Fruit fly (Drosophila melanogaster): ENCODE results near the gene Jig.

The Jig gene

DNA sequence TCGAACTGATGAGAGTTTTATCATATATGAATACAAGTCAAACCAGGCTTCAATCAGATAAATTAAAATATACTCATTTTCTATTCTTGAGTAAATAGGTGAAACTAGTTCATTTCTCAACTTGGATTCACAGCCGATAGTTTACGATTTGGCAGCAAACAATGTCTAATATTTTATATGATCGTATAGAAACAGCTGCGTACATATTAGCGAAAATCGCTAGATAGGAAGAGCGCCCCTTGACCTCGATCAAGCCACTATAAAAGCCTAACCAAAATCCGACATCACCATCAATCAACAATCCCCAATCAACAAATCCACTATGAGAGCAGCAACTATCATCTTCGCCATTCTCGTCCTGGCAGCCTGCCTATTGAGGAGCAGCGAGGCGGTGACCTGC is 1.3 kb downstream of the Jig start, which contains the start of gene CG14851:
Gene CG14851, plus strand, starts transcription at position 301 of the 400 bp plus-strand sequence.
- TF ChIP-seq h (optimal IDR thresholded peaks at IDR 0.05) (no peak), Sin3A (optimal IDR thresholded peaks at IDR 0.05) (no peak), psq (optimal IDR thresholded peaks at IDR 0.05) (no peak), Myc (optimal IDR thresholded peaks at IDR 0.05) (no peak), insv (optimal IDR thresholded peaks at IDR 0.05) (no peak), ttk (optimal IDR thresholded peaks at IDR 0.05) (no peak)

DNA sequence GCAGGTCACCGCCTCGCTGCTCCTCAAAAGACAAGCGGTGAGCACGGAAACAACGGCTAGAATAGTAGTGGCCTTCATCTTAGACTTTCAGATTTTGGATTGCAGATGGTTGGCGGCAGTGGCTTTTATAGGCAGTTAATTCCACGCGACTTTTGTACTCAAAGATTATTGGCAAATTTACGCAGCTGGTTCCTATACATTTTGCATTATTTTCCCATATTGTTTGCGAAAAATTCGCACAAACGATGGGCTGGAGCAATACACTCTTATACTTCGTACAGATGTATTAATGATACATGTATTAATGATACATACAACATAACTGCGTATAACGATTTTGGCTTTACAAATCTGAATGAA is 4.0 kb downstream of the Jig start, which contains the start of gene CG8087:
Gene CG8087, minus strand, starts transcription at position 101 of the 360 bp plus-strand sequence.
- TF ChIP-seq Sin3A (optimal IDR thresholded peaks at IDR 0.05) (no peak), psq (optimal IDR thresholded peaks at IDR 0.05) (no peak)

DNA sequence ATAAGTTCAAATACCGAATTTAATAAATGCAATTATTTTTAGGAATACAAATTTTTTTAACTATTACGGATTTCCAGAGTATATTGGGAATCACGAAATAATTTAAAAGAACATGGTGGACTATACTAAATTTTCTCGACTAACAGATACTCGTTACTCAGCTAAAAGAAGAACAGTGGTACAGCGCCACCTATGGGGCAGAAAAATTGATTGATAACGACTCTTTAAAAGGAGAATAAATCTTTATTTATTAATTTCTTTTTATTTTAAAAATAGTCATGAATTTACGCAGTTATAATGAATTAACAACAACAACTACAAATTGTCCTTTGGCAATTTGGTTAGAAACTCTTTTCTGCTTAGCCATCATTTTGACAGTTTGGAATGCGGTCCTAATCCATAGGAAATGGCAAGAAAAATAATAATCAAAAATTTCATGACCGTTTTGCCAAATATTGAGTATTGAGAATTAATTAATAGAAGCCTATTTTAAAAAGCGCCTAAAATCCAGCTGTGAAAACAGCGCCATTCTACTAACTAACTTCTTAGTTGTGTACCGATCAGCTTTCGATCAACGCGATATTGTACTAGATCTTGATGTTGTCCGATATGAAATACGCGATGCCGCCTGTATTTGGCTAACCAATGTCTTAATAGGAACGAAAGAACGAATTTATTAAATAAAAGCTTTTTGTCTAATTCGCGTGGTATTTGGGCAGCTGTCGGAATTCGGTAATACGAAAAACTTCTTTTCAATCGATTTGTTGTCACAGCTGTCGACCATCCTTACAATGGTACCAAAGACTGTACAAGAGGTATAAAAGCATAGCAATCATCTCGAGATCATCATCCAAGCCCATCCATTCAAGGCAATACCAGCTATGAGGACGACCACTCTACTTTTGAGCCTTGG is 4.6 kb downstream of the Jig start, which contains the start of gene CG14852:
Gene CG14852, plus strand, starts transcription at position 863 of the 913 bp plus-strand sequence.
- TF ChIP-seq insv (optimal IDR thresholded peaks at IDR 0.05): no peak
- TF ChIP-seq psq (optimal IDR thresholded peaks at IDR 0.05): no peak
- no peak for TF ChIP-seq Sin3A (optimal IDR thresholded peaks at IDR 0.05)
- TF ChIP-seq h (optimal IDR thresholded peaks at IDR 0.05): no peak
- no peak for TF ChIP-seq Myc (optimal IDR thresholded peaks at IDR 0.05)
- no peak for TF ChIP-seq ttk (optimal IDR thresholded peaks at IDR 0.05)

DNA sequence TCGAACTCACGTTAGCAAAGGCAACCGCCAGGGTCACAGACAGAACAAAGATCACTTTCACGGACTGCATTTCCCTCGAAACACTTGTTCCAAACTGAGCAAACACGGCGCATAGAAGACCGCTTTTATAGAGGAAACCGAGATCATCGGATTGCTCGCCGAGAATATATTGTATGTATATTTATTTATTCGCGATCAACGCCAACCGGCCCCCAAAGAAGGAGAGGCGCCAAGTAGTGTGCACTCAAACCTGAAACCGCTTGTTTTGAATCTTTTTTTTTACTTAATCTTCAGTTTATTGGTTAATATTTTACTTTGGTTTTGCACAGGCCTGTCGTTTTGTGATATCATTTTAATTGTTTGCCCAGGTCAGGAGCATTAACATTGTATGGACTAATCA is 6.6 kb downstream of the Jig start, which contains the start of gene CG31313:
Gene CG31313, minus strand, starts transcription at position 101 of the 400 bp plus-strand sequence.
- TF ChIP-seq h (optimal IDR thresholded peaks at IDR 0.05) (no peak), Myc (optimal IDR thresholded peaks at IDR 0.05) (no peak), psq (optimal IDR thresholded peaks at IDR 0.05) (no peak), Sin3A (optimal IDR thresholded peaks at IDR 0.05) (no peak), insv (optimal IDR thresholded peaks at IDR 0.05) (no peak), ttk (optimal IDR thresholded peaks at IDR 0.05) (no peak)

DNA sequence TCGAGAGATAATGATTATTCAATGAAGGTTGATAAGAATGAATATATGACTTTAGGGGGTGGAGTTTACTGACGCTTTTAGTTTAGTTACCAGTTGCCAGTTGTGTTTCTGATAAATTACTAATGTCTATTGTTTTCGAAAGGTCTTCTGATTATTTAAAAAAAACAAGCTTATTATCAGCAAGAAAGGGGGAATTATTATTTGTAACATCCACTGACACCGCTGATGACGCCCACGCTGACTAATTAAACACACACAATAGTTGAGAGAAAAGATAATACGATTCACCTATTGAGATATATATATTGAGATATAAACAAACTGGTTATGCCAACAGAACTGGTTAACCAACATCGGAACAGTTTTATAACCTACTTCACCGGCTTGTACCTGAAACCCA is 7.1 kb downstream of the Jig start:
- no peak for TF ChIP-seq insv (optimal IDR thresholded peaks at IDR 0.05)
- TF ChIP-seq Myc (optimal IDR thresholded peaks at IDR 0.05): no peak
- no peak for TF ChIP-seq ttk (optimal IDR thresholded peaks at IDR 0.05)
- TF ChIP-seq h (optimal IDR thresholded peaks at IDR 0.05): no peak
- no peak for TF ChIP-seq Sin3A (optimal IDR thresholded peaks at IDR 0.05)
- no peak for TF ChIP-seq psq (optimal IDR thresholded peaks at IDR 0.05)

DNA sequence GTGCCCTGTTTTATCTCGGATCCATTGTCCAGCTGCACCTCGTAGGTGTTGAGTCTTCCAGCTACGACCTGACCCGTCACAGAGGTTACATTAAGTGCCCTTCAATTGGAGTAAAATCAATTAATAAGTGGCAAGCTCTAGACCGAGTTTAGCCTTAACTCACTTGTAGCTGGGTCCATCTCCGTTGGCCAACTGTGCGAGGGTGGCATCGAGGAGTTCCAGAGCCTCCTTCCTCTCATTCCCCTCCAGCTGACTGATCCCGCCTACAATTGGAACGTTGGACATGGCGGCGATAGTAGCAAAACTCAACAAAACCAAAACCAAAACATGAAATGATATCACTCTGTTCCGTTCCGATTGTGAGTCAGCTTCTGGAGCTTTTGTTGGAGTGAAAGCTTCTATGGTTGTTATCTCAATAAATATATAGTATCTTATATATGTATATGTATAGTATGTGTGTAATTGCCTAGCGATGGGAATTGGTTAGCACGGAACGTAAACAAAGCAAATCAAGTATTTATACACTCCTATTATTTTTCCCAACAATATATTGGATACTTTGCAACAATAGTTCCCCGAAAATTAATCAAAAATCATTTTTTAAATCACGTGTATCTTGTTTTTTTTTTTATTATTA is 7.9 kb downstream of the Jig start, which contains the start of gene CG8066:
Gene CG8066, minus strand, starts transcription at position 347 of the 637 bp plus-strand sequence.
- TF ChIP-seq Sin3A (optimal IDR thresholded peaks at IDR 0.05) (no peak), Myc (optimal IDR thresholded peaks at IDR 0.05) (no peak), h (optimal IDR thresholded peaks at IDR 0.05) (no peak), ttk (optimal IDR thresholded peaks at IDR 0.05) (no peak), psq (optimal IDR thresholded peaks at IDR 0.05) (no peak), insv (optimal IDR thresholded peaks at IDR 0.05) (no peak)

DNA sequence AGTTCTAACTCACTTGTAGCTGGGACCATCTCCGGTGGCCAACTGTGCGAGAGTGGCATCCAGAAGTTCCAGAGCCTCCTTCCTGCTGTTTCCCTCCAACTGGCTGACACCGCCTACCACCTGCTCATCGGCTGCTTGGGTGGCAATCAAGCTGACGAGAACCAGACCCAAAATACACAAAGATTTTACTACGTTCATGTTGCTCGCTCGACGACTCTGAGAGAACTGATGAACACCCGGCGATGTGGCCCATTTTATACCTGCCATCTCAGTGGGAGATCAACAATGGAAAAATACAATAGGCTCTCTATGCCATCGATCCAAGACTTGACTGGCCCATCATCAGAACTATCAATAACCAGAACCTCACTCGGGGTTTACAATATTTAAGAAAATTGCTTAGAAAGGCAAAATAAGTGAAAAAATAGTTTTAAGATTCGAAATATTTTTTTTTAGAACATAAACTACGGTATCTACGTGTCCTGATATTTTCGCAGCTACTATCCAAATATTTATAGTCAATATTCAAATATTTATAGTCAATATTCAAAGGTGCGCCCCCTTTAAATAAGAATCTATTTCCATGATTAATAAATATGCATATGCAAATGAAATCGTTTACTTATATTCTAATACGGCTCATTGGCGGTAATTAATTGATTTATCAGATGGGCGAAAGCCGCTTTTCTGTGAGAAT is 8.8 kb downstream of the Jig start, which contains the start of gene Cys:
Gene Cys, minus strand, starts transcription at position 234 of the 697 bp plus-strand sequence.
- TF ChIP-seq ttk (optimal IDR thresholded peaks at IDR 0.05) (no peak), psq (optimal IDR thresholded peaks at IDR 0.05) (no peak), Myc (optimal IDR thresholded peaks at IDR 0.05) (no peak), h (optimal IDR thresholded peaks at IDR 0.05) (no peak), Sin3A (optimal IDR thresholded peaks at IDR 0.05) (no peak)

DNA sequence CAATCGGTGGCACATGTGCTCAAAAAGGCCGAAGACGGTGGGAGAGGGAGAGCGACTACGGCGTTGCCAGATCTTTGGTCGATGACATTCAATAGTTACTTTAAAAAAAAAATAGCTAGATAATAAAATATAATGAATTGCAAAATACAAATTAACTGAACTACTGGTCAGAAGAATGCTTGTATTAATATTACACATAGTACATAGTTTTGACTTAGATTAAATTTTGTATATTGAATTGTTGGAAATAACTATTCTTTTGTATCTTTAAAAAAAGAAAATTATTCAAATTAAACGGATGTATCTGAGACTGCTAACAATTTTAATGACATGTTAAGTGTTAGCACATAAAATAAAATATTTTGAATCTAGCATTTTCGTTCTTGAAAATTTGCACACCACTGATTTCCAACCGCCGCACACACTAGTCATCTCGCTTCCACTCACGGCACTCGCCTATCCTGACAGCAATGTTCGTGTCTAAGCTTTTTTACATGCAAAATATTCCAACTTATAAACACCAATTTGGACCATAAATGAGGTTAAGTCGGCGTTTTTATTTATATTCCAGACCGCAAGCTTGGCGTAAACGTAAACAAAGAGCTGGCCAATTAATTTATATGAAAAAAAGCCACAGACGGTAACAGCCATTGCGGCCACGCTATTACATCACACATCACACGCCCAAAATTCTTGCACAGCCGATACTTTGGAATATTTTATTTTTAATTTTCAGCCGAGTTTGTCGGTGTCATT is 14.4 kb downstream of the Jig start:
- TF ChIP-seq insv (optimal IDR thresholded peaks at IDR 0.05) (no peak), ttk (optimal IDR thresholded peaks at IDR 0.05) (no peak), h (optimal IDR thresholded peaks at IDR 0.05) (no peak), psq (optimal IDR thresholded peaks at IDR 0.05) (no peak), Sin3A (optimal IDR thresholded peaks at IDR 0.05) (no peak), Myc (optimal IDR thresholded peaks at IDR 0.05) (no peak)

DNA sequence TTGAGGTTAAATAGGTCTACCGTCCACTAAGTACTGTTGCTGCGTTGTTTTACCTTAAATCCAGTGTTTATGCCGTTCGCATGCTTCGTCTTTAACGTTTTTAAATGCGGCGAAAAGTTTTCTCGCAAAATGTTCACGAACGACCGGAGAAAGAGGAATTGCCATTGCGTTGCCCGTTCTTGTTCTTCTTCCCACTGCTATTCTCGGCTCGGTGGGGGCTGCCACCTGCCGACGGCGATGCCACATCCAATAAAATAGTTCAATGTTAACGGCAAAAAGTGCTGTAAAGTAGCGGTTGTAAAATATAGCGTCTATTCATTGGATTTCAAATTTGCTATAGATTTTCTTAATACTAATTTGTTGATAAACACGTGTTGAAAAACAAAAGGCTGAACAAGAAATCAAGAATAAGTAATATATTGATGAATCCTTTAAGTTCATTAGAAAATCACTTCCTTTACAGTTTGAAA is 15.0 kb downstream of the Jig start, which contains the start of gene CG7987:
Gene CG7987, minus strand, starts transcription at position 170 of the 470 bp plus-strand sequence.
- TF ChIP-seq psq (optimal IDR thresholded peaks at IDR 0.05): peak; percentile 90
- TF ChIP-seq ttk (optimal IDR thresholded peaks at IDR 0.05): no peak

DNA sequence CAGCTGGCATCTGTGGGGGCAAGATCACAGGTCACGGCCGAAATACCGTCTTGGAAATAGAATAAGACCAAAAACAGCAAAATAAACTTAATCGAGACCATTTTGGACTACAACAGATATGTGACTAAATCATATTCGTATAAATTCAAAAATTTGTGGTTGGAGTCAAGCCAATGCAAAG is 15.7 kb downstream of the Jig start, which contains the start of gene CG44094:
Gene CG44094, minus strand, starts transcription at position 101 of the 181 bp plus-strand sequence.
- TF ChIP-seq ttk (optimal IDR thresholded peaks at IDR 0.05) (no peak), psq (optimal IDR thresholded peaks at IDR 0.05) (no peak), insv (optimal IDR thresholded peaks at IDR 0.05) (no peak), Myc (optimal IDR thresholded peaks at IDR 0.05) (no peak)

Data from Kc167 (cell line).